Fruit fly (Drosophila melanogaster): ENCODE results near the gene Ubr3.

Gene Ubr3

DNA sequence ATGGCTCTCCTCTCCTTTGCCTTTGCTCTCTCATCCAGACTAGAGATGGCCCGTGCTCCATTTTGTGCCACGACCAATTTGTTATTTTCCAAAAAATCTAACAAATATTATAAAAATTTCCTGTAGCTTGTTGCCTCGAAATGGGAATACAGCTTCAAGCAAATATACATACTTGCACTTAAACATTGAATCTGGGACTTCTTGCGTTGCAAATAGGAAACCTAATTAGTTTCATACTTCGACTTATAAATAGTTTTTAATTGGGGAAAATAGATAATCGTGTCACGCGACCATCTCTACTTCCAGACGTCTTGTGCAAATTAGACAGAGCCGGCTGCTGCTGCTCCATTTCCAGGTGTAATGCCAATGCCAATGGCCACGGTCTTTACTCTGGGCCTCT, 34.7 kb downstream of the Ubr3 start (continued):
- no peak for TF ChIP-seq CG17186 (GFP tag; optimal IDR thresholded peaks at IDR 0.05)
- TF ChIP-seq CG3163 (GFP tag; optimal IDR thresholded peaks at IDR 0.05): no peak
- peak; percentile 79 for TF ChIP-seq CG18599 (GFP tag; optimal IDR thresholded peaks at IDR 0.05)
- no peak for TF ChIP-seq CG2875 (GFP tag; optimal IDR thresholded peaks at IDR 0.05)
- no peak for TF ChIP-seq z (GFP tag; IDR thresholded peaks at IDR 0.05)
- TF ChIP-seq CG17328 (GFP tag; IDR thresholded peaks at IDR 0.05): no peak
- no peak for TF ChIP-seq Poxn (GFP tag; IDR thresholded peaks at IDR 0.05)
- TF ChIP-seq nerfin-1 (tag; optimal IDR thresholded peaks at IDR 0.05): peak; percentile 23
- TF ChIP-seq CG2712 (tag; optimal IDR thresholded peaks at IDR 0.05): peak; percentile 70
- peak in 1 of 2 experiments; percentile 53 for TF ChIP-seq eve (GFP tag; optimal IDR thresholded peaks at IDR 0.05)
- TF ChIP-seq prd (optimal IDR thresholded peaks at IDR 0.05): no peak
- no peak; the same call in 1 of the 3 replicates for TF ChIP-seq prd (GFP tag; IDR thresholded peaks at IDR 0.05)
- TF ChIP-seq tap (tag; optimal IDR thresholded peaks at IDR 0.05): peak; percentile 18
- TF ChIP-seq pros (GFP tag; optimal IDR thresholded peaks at IDR 0.05): peak; percentile 20
- no peak for TF ChIP-seq cas (GFP tag; IDR thresholded peaks at IDR 0.05)
- no peak for TF ChIP-seq ERR (GFP tag; optimal IDR thresholded peaks at IDR 0.05)
- TF ChIP-seq CG10431 (GFP tag; optimal IDR thresholded peaks at IDR 0.05): no peak
- TF ChIP-seq Deaf1 (tag; optimal IDR thresholded peaks at IDR 0.05): peak; percentile 4
- TF ChIP-seq sob (GFP tag; IDR thresholded peaks at IDR 0.05): no peak; the same call in 1 of the 2 replicates
- TF ChIP-seq da (GFP tag; optimal IDR thresholded peaks at IDR 0.05): no peak
- peak; percentile 67 for TF ChIP-seq CG7839 (tag; optimal IDR thresholded peaks at IDR 0.05)
- TF ChIP-seq Ssrp (tag; optimal IDR thresholded peaks at IDR 0.05): peak; percentile 37
- TF ChIP-seq CG13424 (tag; optimal IDR thresholded peaks at IDR 0.05): peak; percentile 70
- TF ChIP-seq CG10321 (GFP tag; IDR thresholded peaks at IDR 0.05): no peak
- peak; percentile 33 for TF ChIP-seq CG12219 (GFP tag; optimal IDR thresholded peaks at IDR 0.05)
- TF ChIP-seq rib (GFP tag; IDR thresholded peaks at IDR 0.05): no peak
- no peak for TF ChIP-seq CG4617 (GFP tag; optimal IDR thresholded peaks at IDR 0.05; ENCODE audit: borderline replicate concordance)
- TF ChIP-seq CG9876 (GFP tag; optimal IDR thresholded peaks at IDR 0.05): no peak
- TF ChIP-seq CG4328 (GFP tag; optimal IDR thresholded peaks at IDR 0.05): peak; percentile 32
- peak; percentile 35 for TF ChIP-seq CG10267 (tag; optimal IDR thresholded peaks at IDR 0.05)
- peak; percentile 33 for TF ChIP-seq CG12071 (GFP tag; optimal IDR thresholded peaks at IDR 0.05)
- TF ChIP-seq CG17912 (GFP tag; optimal IDR thresholded peaks at IDR 0.05): no peak
- no peak for TF ChIP-seq ro (GFP tag; IDR thresholded peaks at IDR 0.05)
- no peak for TF ChIP-seq gcm2 (GFP tag; optimal IDR thresholded peaks at IDR 0.05)
- no peak for TF ChIP-seq CG7745 (tag; optimal IDR thresholded peaks at IDR 0.05)
- peak; percentile 46 for TF ChIP-seq D19A (tag; optimal IDR thresholded peaks at IDR 0.05)
- TF ChIP-seq CG14050 (GFP tag; IDR thresholded peaks at IDR 0.05): no peak; the same call in 2 of the 3 replicates
- no peak for TF ChIP-seq ewg (GFP tag; optimal IDR thresholded peaks at IDR 0.05)
- peak; percentile 74 for TF ChIP-seq CG10147 (GFP tag; optimal IDR thresholded peaks at IDR 0.05)
- peak; percentile 38; the same call in 1 of the 2 replicates for TF ChIP-seq lmd (GFP tag; IDR thresholded peaks at IDR 0.05)
- peak; percentile 41 for TF ChIP-seq amos (GFP tag; IDR thresholded peaks at IDR 0.05; ENCODE audit: partially characterized antibody)
- TF ChIP-seq CG8359 (GFP tag; optimal IDR thresholded peaks at IDR 0.05; ENCODE audit: borderline replicate concordance): no peak
- TF ChIP-seq p53 (GFP tag; optimal IDR thresholded peaks at IDR 0.05): no peak
- TF ChIP-seq Opbp (GFP tag; IDR thresholded peaks at IDR 0.05; ENCODE audit: partially characterized antibody): no peak
- TF ChIP-seq dmrt11E (tag; optimal IDR thresholded peaks at IDR 0.05): peak; percentile 40
- peak; percentile 38 for TF ChIP-seq CG14710 (tag; optimal IDR thresholded peaks at IDR 0.05)
- TF ChIP-seq vvl (GFP tag; IDR thresholded peaks at IDR 0.05): no peak; the same call in 1 of the 2 replicates
- TF ChIP-seq CG7556 (GFP tag; optimal IDR thresholded peaks at IDR 0.05): peak; percentile 69
- no peak for TF ChIP-seq bbx (GFP tag; IDR thresholded peaks at IDR 0.05; ENCODE audit: partially characterized antibody)
- peak; percentile 0 for TF ChIP-seq lbe (GFP tag; optimal IDR thresholded peaks at IDR 0.05)
- TF ChIP-seq oc (tag; optimal IDR thresholded peaks at IDR 0.05): no peak

Data from whole organism, embryonic.